Fruit fly (Drosophila melanogaster) whole organism, embryonic: ENCODE data around the gene Mbs.

ENCODE experiments used
- Abd-B ChIP-seq: fragments of 200-800 bp; sonication (Bioruptor generic); optimal IDR thresholded peaks from 2 replicates; lab custom pipeline; 2018; ENCODE audit warnings: missing biosample characterization, mild to moderate bottlenecking, missing genetic modification characterization, moderate library complexity
- Atf3 ChIP-seq: fragments of 200-800 bp; sonication (Bioruptor generic); optimal IDR thresholded peaks from 3 replicates; lab custom pipeline; 2016; ENCODE audit warnings: missing biosample characterization, missing genetic modification characterization
- CG10147 ChIP-seq: fragments of 200-800 bp; sonication (Bioruptor generic); optimal IDR thresholded peaks from 2 replicates; lab custom pipeline; 2019; ENCODE audit warnings: missing biosample characterization, mild to moderate bottlenecking, missing genetic modification characterization, moderate library complexity
- CG1024 ChIP-seq: fragments of 200-800 bp; sonication (Bioruptor generic); IDR thresholded peaks from 2 replicates; pipeline ENCODE4 v1.3.6; 2022; ENCODE audit warnings: missing biosample characterization, missing genetic modification characterization
- CG12104 ChIP-seq: fragments of 200-800 bp; sonication (Bioruptor generic); optimal IDR thresholded peaks from 3 replicates; lab custom pipeline; 2016; ENCODE audit warnings: missing biosample characterization, missing genetic modification characterization
- CG12769 ChIP-seq: fragments of 200-800 bp; sonication (Bioruptor generic); optimal IDR thresholded peaks from 2 replicates; lab custom pipeline; 2019; ENCODE audit warnings: missing biosample characterization, mild to moderate bottlenecking, missing genetic modification characterization, moderate library complexity
- CG14710 ChIP-seq: fragments of 200-800 bp; sonication (Bioruptor generic); optimal IDR thresholded peaks from 3 replicates; lab custom pipeline; 2019; ENCODE audit warnings: missing biosample characterization, mild to moderate bottlenecking, missing genetic modification characterization, moderate library complexity
- CG15269 ChIP-seq: fragments of 200-800 bp; sonication (Bioruptor generic); optimal IDR thresholded peaks from 2 replicates; lab custom pipeline; 2018; ENCODE audit warnings: missing biosample characterization, mild to moderate bottlenecking, missing genetic modification characterization, moderate library complexity
- CG15514 ChIP-seq: fragments of 200-800 bp; sonication (Bioruptor generic); optimal IDR thresholded peaks from 3 replicates; lab custom pipeline; 2017; ENCODE audit warnings: missing biosample characterization, missing genetic modification characterization, mild to moderate bottlenecking, moderate library complexity, missing genetic modification reagents
- CG18764 ChIP-seq: fragments of 200-800 bp; sonication (Bioruptor generic); optimal IDR thresholded peaks from 3 replicates; lab custom pipeline; 2016; ENCODE audit warnings: missing biosample characterization, missing genetic modification characterization
- CG32772 ChIP-seq: fragments of 200-800 bp; sonication (Bioruptor generic); IDR thresholded peaks from 2 replicates; pipeline ENCODE4 v1.3.6; 2022; ENCODE audit warnings: missing biosample characterization, missing genetic modification characterization
- CG3281 ChIP-seq: fragments of 200-800 bp; sonication (Bioruptor generic); optimal IDR thresholded peaks from 3 replicates; lab custom pipeline; 2017; ENCODE audit warnings: missing biosample characterization, mild to moderate bottlenecking, missing genetic modification characterization
- CG9437 ChIP-seq: fragments of 200-800 bp; sonication (Bioruptor generic); optimal IDR thresholded peaks from 2 replicates; lab custom pipeline; 2018; ENCODE audit warnings: missing biosample characterization, mild to moderate bottlenecking, missing genetic modification characterization
- CG9797 ChIP-seq: fragments of 200-800 bp; sonication (Bioruptor generic); optimal IDR thresholded peaks from 3 replicates; lab custom pipeline; 2018; ENCODE audit warnings: missing biosample characterization, mild to moderate bottlenecking, missing genetic modification characterization
- CG9932 ChIP-seq: fragments of 200-800 bp; sonication (Bioruptor generic); IDR thresholded peaks from 2 replicates; pipeline ENCODE4 v1.3.6; 2022; ENCODE audit warnings: missing biosample characterization, missing genetic modification characterization
- CHES-1-like ChIP-seq: fragments of 200-800 bp; sonication (Bioruptor generic); optimal IDR thresholded peaks from 2 replicates; lab custom pipeline; 2016; ENCODE audit warnings: missing biosample characterization, missing genetic modification characterization
- Camta ChIP-seq: fragments of 200-800 bp; sonication (Bioruptor generic); optimal IDR thresholded peaks from 2 replicates; lab custom pipeline; 2016; ENCODE audit warnings: missing biosample characterization, missing genetic modification characterization
- CkIIα-i1 ChIP-seq: fragments of 200-800 bp; sonication (Bioruptor generic); IDR thresholded peaks from 2 replicates; pipeline ENCODE4 v1.3.6; 2022; ENCODE audit warnings: missing biosample characterization, missing genetic modification characterization
- D19A ChIP-seq: fragments of 200-800 bp; optimal IDR thresholded peaks from 3 replicates; lab custom pipeline; 2019; ENCODE audit warnings: missing biosample characterization, mild to moderate bottlenecking, missing genetic modification characterization, moderate library complexity
- Dll ChIP-seq: fragments of 200-800 bp; sonication (Bioruptor generic); IDR thresholded peaks from 4 replicates; pipeline ENCODE4 v1.3.6; 2022; ENCODE audit warnings: missing biosample characterization, missing genetic modification characterization; ENCODE audit not compliant: partially characterized antibody
- Eip74EF ChIP-seq, 2 experiments: fragments of 200-800 bp in 1 of 2; fragments of >200 bp in 1 of 2; sonication (Bioruptor generic) in 1 of 2; optimal IDR thresholded peaks; 2 replicates each; lab custom pipeline; 2017 to 2019; ENCODE audit warnings: missing biosample characterization in 2 of 2, missing genetic modification characterization in 2 of 2, mild to moderate bottlenecking in 1 of 2, moderate library complexity in 1 of 2
- Lhr ChIP-seq: fragments of 200-800 bp; sonication (Bioruptor generic); optimal IDR thresholded peaks from 3 replicates; lab custom pipeline; 2017; ENCODE audit warnings: mild to moderate bottlenecking, missing biosample characterization, missing genetic modification reagents, missing genetic modification characterization
- Med ChIP-seq: fragments of 200-800 bp; sonication (Bioruptor generic); peaks from one replicate; lab custom pipeline; 2016; ENCODE audit warnings: missing biosample characterization, missing genetic modification characterization, mild to moderate bottlenecking, inconsistent platforms, moderate library complexity
- NC2β ChIP-seq: fragments of 200-800 bp; sonication (Bioruptor generic); optimal IDR thresholded peaks from 2 replicates; lab custom pipeline; 2016; ENCODE audit warnings: missing biosample characterization, missing genetic modification characterization
- Tbp ChIP-seq: fragments of >200 bp; optimal IDR thresholded peaks from 2 replicates; lab custom pipeline; 2018; ENCODE audit warnings: missing biosample characterization, missing genetic modification characterization
- Trl ChIP-seq, 3 experiments: fragments of >200 bp in 2 of 3; fragments of 200-800 bp in 1 of 3; sonication (Bioruptor generic) in 1 of 3; optimal IDR thresholded peaks; 2 replicates in 1 of 3; 3 replicates in 2 of 3; lab custom pipeline; 2016 to 2017; ENCODE audit warnings: missing biosample characterization in 1 of 3, missing genetic modification characterization in 1 of 3
- al ChIP-seq: fragments of 200-800 bp; sonication (Bioruptor generic); IDR thresholded peaks from 2 replicates; pipeline ENCODE4 v1.3.6; 2022; ENCODE audit warnings: missing biosample characterization, missing genetic modification characterization
- bcd ChIP-seq: fragments of 200-800 bp; sonication (Bioruptor generic); optimal IDR thresholded peaks from 2 replicates; lab custom pipeline; 2017; ENCODE audit warnings: missing biosample characterization, mild to moderate bottlenecking, missing genetic modification characterization
- croc ChIP-seq: fragments of 200-800 bp; sonication (Bioruptor generic); conservative IDR thresholded peaks from 3 replicates; pipeline ENCODE4 v1.3.6; 2022; ENCODE audit warnings: missing biosample characterization, missing genetic modification characterization
- crp ChIP-seq, 2 experiments: fragments of 200-800 bp; sonication (Bioruptor generic); optimal IDR thresholded peaks; 2 replicates in 1 of 2; 3 replicates in 1 of 2; lab custom pipeline; 2017; ENCODE audit warnings: missing biosample characterization in 2 of 2, missing genetic modification characterization in 2 of 2, mild to moderate bottlenecking in 1 of 2, moderate library complexity in 1 of 2
- cwo ChIP-seq: fragments of 200-800 bp; sonication (Bioruptor generic); optimal IDR thresholded peaks from 3 replicates; lab custom pipeline; 2017; ENCODE audit warnings: missing biosample characterization, missing genetic modification characterization, mild to moderate bottlenecking, moderate library complexity, missing genetic modification reagents
- dm ChIP-seq: fragments of 200-800 bp; sonication (Bioruptor generic); optimal IDR thresholded peaks from 3 replicates; lab custom pipeline; 2016; ENCODE audit warnings: missing biosample characterization, missing genetic modification characterization
- fd96Cb ChIP-seq: fragments of 200-800 bp; sonication (Bioruptor generic); optimal IDR thresholded peaks from 2 replicates; lab custom pipeline; 2018; ENCODE audit warnings: missing biosample characterization, mild to moderate bottlenecking, missing genetic modification characterization, moderate library complexity
- ind ChIP-seq: fragments of 200-800 bp; sonication (Bioruptor generic); optimal IDR thresholded peaks from 3 replicates; lab custom pipeline; 2016; ENCODE audit warnings: missing biosample characterization, missing genetic modification characterization
- insv ChIP-seq, 2 experiments: fragments of 200-800 bp; sonication (Bioruptor generic); optimal IDR thresholded peaks; 3 replicates each; lab custom pipeline; 2016 to 2018; ENCODE audit warnings: missing biosample characterization in 2 of 2, missing genetic modification characterization in 2 of 2
- klu ChIP-seq: fragments of 200-800 bp; sonication (Bioruptor generic); IDR thresholded peaks from 2 replicates; pipeline ENCODE4 v1.3.6; 2022; ENCODE audit warnings: missing biosample characterization, missing genetic modification characterization
- lov ChIP-seq, 2 experiments: fragments of 200-800 bp in 1 of 2; fragments of >200 bp in 1 of 2; sonication (Bioruptor generic) in 1 of 2; IDR thresholded peaks in 1 of 2; optimal IDR thresholded peaks in 1 of 2; 2 replicates in 1 of 2; 3 replicates in 1 of 2; pipeline versions ENCODE4 v1.3.6 to Lab custom; 2017 to 2022; ENCODE audit warnings: missing biosample characterization in 1 of 2, missing genetic modification characterization in 1 of 2
- mld ChIP-seq: fragments of 200-800 bp; sonication (Bioruptor generic); IDR thresholded peaks from 3 replicates; pipeline ENCODE4 v1.3.6; 2022; ENCODE audit warnings: missing biosample characterization, missing genetic modification characterization; ENCODE audit not compliant: partially characterized antibody
- pho ChIP-seq: fragments of 200-800 bp; sonication (Bioruptor generic); optimal IDR thresholded peaks from 2 replicates; lab custom pipeline; 2016; ENCODE audit warnings: missing biosample characterization, missing genetic modification characterization
- pita ChIP-seq: fragments of 200-800 bp; sonication (Bioruptor generic); optimal IDR thresholded peaks from 2 replicates; lab custom pipeline; 2017; ENCODE audit warnings: missing biosample characterization, mild to moderate bottlenecking, missing genetic modification characterization
- rib ChIP-seq: fragments of 200-800 bp; sonication (Bioruptor generic); IDR thresholded peaks from 2 replicates; pipeline ENCODE4 v1.3.6; 2022; ENCODE audit warnings: missing biosample characterization, missing genetic modification characterization
- row ChIP-seq: fragments of 200-800 bp; sonication (Bioruptor generic); IDR thresholded peaks from 3 replicates; pipeline ENCODE4 v1.3.6; 2022; ENCODE audit warnings: missing biosample characterization, missing genetic modification characterization
- sna ChIP-seq: fragments of 200-800 bp; sonication (Bioruptor generic); IDR thresholded peaks from 2 replicates; pipeline ENCODE4 v1.3.6; 2022; ENCODE audit warnings: missing biosample characterization, missing genetic modification characterization; ENCODE audit not compliant: partially characterized antibody
- trem ChIP-seq: fragments of 200-800 bp; optimal IDR thresholded peaks from 3 replicates; lab custom pipeline; 2019; ENCODE audit warnings: missing biosample characterization, mild to moderate bottlenecking, missing genetic modification characterization, moderate library complexity
- tup ChIP-seq: fragments of 200-800 bp; sonication (Bioruptor generic); optimal IDR thresholded peaks from 2 replicates; lab custom pipeline; 2016; ENCODE audit warnings: missing biosample characterization, mild to moderate bottlenecking, missing genetic modification characterization, moderate library complexity
- vnd ChIP-seq: fragments of 200-800 bp; sonication (Bioruptor generic); IDR thresholded peaks from 3 replicates; pipeline ENCODE4 v1.3.6; 2022; ENCODE audit warnings: missing biosample characterization, missing genetic modification characterization; ENCODE audit not compliant: partially characterized antibody
- zfh2 ChIP-seq: fragments of 200-800 bp; sonication (Bioruptor generic); optimal IDR thresholded peaks from 2 replicates; lab custom pipeline; 2016; ENCODE audit warnings: missing biosample characterization, missing genetic modification characterization

The Mbs gene

dm6 chr3L:16026065-16026789 lies 25.5 kb upstream of the Mbs start (continued):
- TF ChIP-seq CG15269 (tag; lab: Kevin White, UChicago) (peak; percentile 5), row (GFP tag; lab: Robert Waterston, UW) (peak; percentile 65), croc (GFP tag; lab: Robert Waterston, UW) (peak; percentile 34; the same call in 1 of the 3 replicates), NC2β (GFP tag; lab: Kevin White, UChicago) (peak; percentile 72), lov (optimal IDR thresholded peaks at IDR 0.05; lab: Kevin White, UChicago) (no peak), lov (GFP tag; IDR thresholded peaks at IDR 0.05; lab: Robert Waterston, UW) (peak; percentile 87), CG14710 (peak; percentile 59), Med (GFP tag; lab: Kevin White, UChicago) (peak; percentile 96), Abd-B (GFP tag; lab: Kevin White, UChicago) (no peak), Dll (GFP tag; lab: Robert Waterston, UW) (no peak), rib (peak; percentile 67), CG18764 (GFP tag; lab: Kevin White, UChicago) (peak; percentile 58), al (GFP tag; lab: Robert Waterston, UW) (no peak), CHES-1-like (GFP tag; lab: Kevin White, UChicago) (peak; percentile 80), CG1024 (GFP tag; lab: Robert Waterston, UW) (peak; percentile 61; the same call in 1 of the 2 replicates), CG9932 (no peak; the same call in none of the 2 replicates), Tbp (GFP tag; lab: Kevin White, UChicago) (no peak), crp (GFP tag; optimal IDR thresholded peaks at IDR 0.05; lab: Kevin White, UChicago) (no peak), trem (peak; percentile 8), cwo (GFP tag; lab: Kevin White, UChicago) (peak; percentile 47), CG10147 (GFP tag; lab: Kevin White, UChicago) (no peak), sna (no peak), bcd (GFP tag; lab: Kevin White, UChicago) (peak; percentile 57), tup (peak; percentile 20), pita (GFP tag; lab: Kevin White, UChicago) (no peak), Lhr (peak; percentile 54), D19A (no peak), insv (GFP tag; optimal IDR thresholded peaks at IDR 0.05; lab: Kevin White, UChicago) (no peak), ind (GFP tag; lab: Kevin White, UChicago) (peak; percentile 6), CG9797 (peak; percentile 2), zfh2 (GFP tag; lab: Kevin White, UChicago) (no peak), mld (GFP tag; lab: Robert Waterston, UW) (no peak), CG3281 (GFP tag; lab: Kevin White, UChicago) (peak; percentile 39), Atf3 (GFP tag; lab: Kevin White, UChicago) (peak; percentile 35), Eip74EF (GFP tag; optimal IDR thresholded peaks at IDR 0.05; lab: Kevin White, UChicago) (peak in 1 of 2 experiments; percentile 67), pho (GFP tag; lab: Kevin White, UChicago) (peak; percentile 42), klu (GFP tag; lab: Robert Waterston, UW) (0 out of 2 replicates have a peak, but pooled peaks have one; percentile 22), CG9437 (GFP tag; lab: Kevin White, UChicago) (peak; percentile 11), fd96Cb (tag; lab: Kevin White, UChicago) (peak; percentile 4), CG12769 (peak; percentile 70), Trl (optimal IDR thresholded peaks at IDR 0.05; lab: Kevin White, UChicago) (no peak), Trl (GFP tag; optimal IDR thresholded peaks at IDR 0.05; lab: Kevin White, UChicago) (peak; percentile 62), Camta (GFP tag; lab: Kevin White, UChicago) (peak; percentile 55), CG15514 (GFP tag; lab: Kevin White, UChicago) (peak; percentile 55), CkIIα-i1 (no peak), CG32772 (GFP tag; lab: Robert Waterston, UW) (no peak), CG12104 (GFP tag; lab: Kevin White, UChicago) (peak; percentile 0), vnd (GFP tag; lab: Robert Waterston, UW) (no peak), dm (GFP tag; lab: Kevin White, UChicago) (peak; percentile 45)
